Fruit fly (Drosophila melanogaster) whole organism, embryonic: ENCODE data around the gene hfp.
A peak's percentile ranks its signal among the peaks of the same experiment; 100 is the strongest.

Experiments used
- Abd-B ChIP-seq: fragments of 200-800 bp; sonication (Bioruptor generic); optimal IDR thresholded peaks from 2 replicates; lab custom pipeline; 2018; ENCODE audit warnings: missing biosample characterization, mild to moderate bottlenecking, missing genetic modification characterization, moderate library complexity
- Aef1 ChIP-seq: fragments of 200-800 bp; sonication (Bioruptor generic); IDR thresholded peaks from 3 replicates; pipeline ENCODE4 v1.3.6; 2022; ENCODE audit warnings: missing biosample characterization, missing genetic modification characterization
- Antp ChIP-seq: fragments of 200-800 bp; sonication (Bioruptor generic); optimal IDR thresholded peaks from 3 replicates; lab custom pipeline; 2016; ENCODE audit warnings: missing biosample characterization, missing genetic modification characterization
- Awh ChIP-seq: fragments of 200-800 bp; sonication (Bioruptor generic); IDR thresholded peaks from 2 replicates; pipeline ENCODE4, ENCODE4 v1.3.6; 2022; ENCODE audit warnings: missing biosample characterization, missing genetic modification characterization
- B-H1 ChIP-seq: fragments of 200-800 bp; sonication (Bioruptor generic); IDR thresholded peaks from 3 replicates; pipeline ENCODE4 v1.3.6; 2022; ENCODE audit warnings: missing biosample characterization, missing genetic modification characterization
- Bteb2 ChIP-seq: fragments of 200-800 bp; sonication (Bioruptor generic); optimal IDR thresholded peaks from 2 replicates; lab custom pipeline; 2016; ENCODE audit warnings: missing biosample characterization, missing genetic modification characterization
- CG10209 ChIP-seq: fragments of 200-800 bp; sonication (Bioruptor generic); optimal IDR thresholded peaks from 3 replicates; lab custom pipeline; 2017; ENCODE audit warnings: missing biosample characterization, mild to moderate bottlenecking, missing genetic modification characterization, missing genetic modification reagents
- CG10366 ChIP-seq: fragments of 200-800 bp; sonication (Bioruptor generic); IDR thresholded peaks from 2 replicates; pipeline ENCODE4 v1.3.6; 2022; ENCODE audit warnings: missing biosample characterization, missing genetic modification characterization
- CG15011 ChIP-seq: fragments of 200-800 bp; sonication (Bioruptor generic); optimal IDR thresholded peaks from 3 replicates; lab custom pipeline; 2018; ENCODE audit warnings: missing biosample characterization, mild to moderate bottlenecking, missing genetic modification characterization
- CG1529 ChIP-seq: fragments of 200-800 bp; sonication (Bioruptor generic); optimal IDR thresholded peaks from 3 replicates; lab custom pipeline; 2018; ENCODE audit warnings: missing biosample characterization, missing genetic modification characterization
- CG16813 ChIP-seq: fragments of 200-800 bp; sonication (Bioruptor generic); IDR thresholded peaks from 3 replicates; pipeline ENCODE4 v1.3.6; 2022; ENCODE audit warnings: missing biosample characterization, missing genetic modification characterization; ENCODE audit not compliant: partially characterized antibody
- CG16863 ChIP-seq: fragments of 200-800 bp; sonication (Bioruptor generic); optimal IDR thresholded peaks from 3 replicates; lab custom pipeline; 2016; ENCODE audit warnings: missing biosample characterization, missing genetic modification characterization
- CG17802 ChIP-seq: fragments of 200-800 bp; sonication (Bioruptor generic); optimal IDR thresholded peaks from 2 replicates; lab custom pipeline; 2018; ENCODE audit warnings: missing biosample characterization, mild to moderate bottlenecking, missing genetic modification characterization, moderate library complexity
- CG18262 ChIP-seq: fragments of 200-800 bp; optimal IDR thresholded peaks from 3 replicates; lab custom pipeline; 2019; ENCODE audit warnings: missing biosample characterization, mild to moderate bottlenecking, missing genetic modification characterization, moderate library complexity
- CG2116 ChIP-seq: fragments of 200-800 bp; sonication (Bioruptor generic); optimal IDR thresholded peaks from 3 replicates; lab custom pipeline; 2018; ENCODE audit warnings: missing biosample characterization, mild to moderate bottlenecking, missing genetic modification characterization
- CG34376 ChIP-seq: fragments of 200-800 bp; sonication (Bioruptor generic); optimal IDR thresholded peaks from 2 replicates; lab custom pipeline; 2018; ENCODE audit warnings: missing biosample characterization, mild to moderate bottlenecking, missing genetic modification characterization
- CG43689 ChIP-seq: fragments of 200-800 bp; sonication (Bioruptor generic); IDR thresholded peaks from 2 replicates; pipeline ENCODE4 v1.3.6; 2022; ENCODE audit warnings: missing biosample characterization, missing genetic modification characterization
- CG4854 ChIP-seq: fragments of 200-800 bp; sonication (Bioruptor generic); optimal IDR thresholded peaks from 2 replicates; lab custom pipeline; 2016; ENCODE audit warnings: missing biosample characterization, missing genetic modification characterization, inconsistent platforms
- CG7357 ChIP-seq: fragments of 200-800 bp; sonication (Bioruptor generic); IDR thresholded peaks from 3 replicates; pipeline ENCODE4 v1.3.6; 2022; ENCODE audit warnings: missing biosample characterization, missing genetic modification characterization
- CG7963 ChIP-seq: fragments of 200-800 bp; sonication (Bioruptor generic); IDR thresholded peaks from 3 replicates; pipeline ENCODE4 v1.3.6; 2022; ENCODE audit warnings: missing biosample characterization, missing genetic modification characterization; ENCODE audit not compliant: partially characterized antibody
- CG8089 ChIP-seq: fragments of 200-800 bp; sonication (Bioruptor generic); optimal IDR thresholded peaks from 3 replicates; lab custom pipeline; 2016; ENCODE audit warnings: missing biosample characterization, missing genetic modification characterization
- CG9797 ChIP-seq: fragments of 200-800 bp; sonication (Bioruptor generic); optimal IDR thresholded peaks from 3 replicates; lab custom pipeline; 2018; ENCODE audit warnings: missing biosample characterization, mild to moderate bottlenecking, missing genetic modification characterization
- CG9876 ChIP-seq: fragments of 200-800 bp; sonication (Bioruptor generic); optimal IDR thresholded peaks from 2 replicates; lab custom pipeline; 2016; ENCODE audit warnings: missing biosample characterization, missing genetic modification characterization
- CTCF ChIP-seq: fragments of 200-800 bp; sonication (Bioruptor generic); optimal IDR thresholded peaks from 2 replicates; lab custom pipeline; 2017; ENCODE audit warnings: missing biosample characterization, mild to moderate bottlenecking, missing genetic modification characterization, moderate library complexity
- CkIIα-i1 ChIP-seq: fragments of 200-800 bp; sonication (Bioruptor generic); IDR thresholded peaks from 2 replicates; pipeline ENCODE4 v1.3.6; 2022; ENCODE audit warnings: missing biosample characterization, missing genetic modification characterization
- Dek ChIP-seq: fragments of 200-800 bp; sonication (Bioruptor generic); optimal IDR thresholded peaks from 3 replicates; lab custom pipeline; 2019; ENCODE audit warnings: missing biosample characterization, mild to moderate bottlenecking, missing genetic modification characterization, moderate library complexity
- Dip2 ChIP-seq: fragments of 200-800 bp; sonication (Bioruptor generic); IDR thresholded peaks from 2 replicates; pipeline ENCODE4 v1.3.6; 2022; ENCODE audit warnings: missing biosample characterization, missing genetic modification characterization
- Ets97D ChIP-seq: fragments of 200-800 bp; sonication (Bioruptor generic); optimal IDR thresholded peaks from 3 replicates; lab custom pipeline; 2016; ENCODE audit warnings: missing biosample characterization, missing genetic modification characterization
- GATAe ChIP-seq: fragments of 200-800 bp; sonication (Bioruptor generic); conservative IDR thresholded peaks from 2 replicates; pipeline ENCODE4 v1.3.6; 2022; ENCODE audit warnings: missing biosample characterization, missing genetic modification characterization
- HLH3B ChIP-seq: fragments of 200-800 bp; sonication (Bioruptor generic); IDR thresholded peaks from 2 replicates; pipeline ENCODE4 v1.3.6; 2022; ENCODE audit warnings: missing biosample characterization, missing genetic modification characterization
- MTF-1 ChIP-seq: fragments of 200-800 bp; sonication (Bioruptor generic); optimal IDR thresholded peaks from 2 replicates; lab custom pipeline; 2018; ENCODE audit warnings: missing biosample characterization, mild to moderate bottlenecking, missing genetic modification characterization, borderline replicate concordance
- Mad ChIP-seq: fragments of 200-800 bp; sonication (Bioruptor generic); optimal IDR thresholded peaks from 2 replicates; lab custom pipeline; 2016; ENCODE audit warnings: missing biosample characterization, missing genetic modification characterization
- NK7.1 ChIP-seq: fragments of 200-800 bp; sonication (Bioruptor generic); optimal IDR thresholded peaks from 3 replicates; lab custom pipeline; 2016; ENCODE audit warnings: missing biosample characterization, missing genetic modification characterization
- Poxn ChIP-seq: fragments of 200-800 bp; sonication (Bioruptor generic); IDR thresholded peaks from 2 replicates; pipeline ENCODE4 v1.3.6; 2022; ENCODE audit warnings: missing biosample characterization, missing genetic modification characterization
- amos ChIP-seq: fragments of 200-800 bp; sonication (Bioruptor generic); IDR thresholded peaks from 2 replicates; pipeline ENCODE4 v1.3.6; 2022; ENCODE audit warnings: missing biosample characterization, missing genetic modification characterization; ENCODE audit not compliant: partially characterized antibody
- bigmax ChIP-seq: fragments of 200-800 bp; sonication (Bioruptor generic); optimal IDR thresholded peaks from 2 replicates; lab custom pipeline; 2018; ENCODE audit warnings: missing biosample characterization, mild to moderate bottlenecking, missing genetic modification characterization
- disco-r ChIP-seq: fragments of 200-800 bp; sonication (Bioruptor generic); optimal IDR thresholded peaks from 2 replicates; lab custom pipeline; 2016; ENCODE audit warnings: missing biosample characterization, missing genetic modification characterization
- gem ChIP-seq: fragments of 200-800 bp; sonication (Bioruptor generic); optimal IDR thresholded peaks from 2 replicates; lab custom pipeline; 2019; ENCODE audit warnings: missing biosample characterization, mild to moderate bottlenecking, missing genetic modification characterization, moderate library complexity
- hb ChIP-seq: fragments of 200-800 bp; sonication (Bioruptor generic); IDR thresholded peaks from 3 replicates; pipeline ENCODE4 v1.3.6; 2022; ENCODE audit warnings: missing biosample characterization, missing genetic modification characterization; ENCODE audit not compliant: partially characterized antibody
- jing ChIP-seq: fragments of 200-800 bp; sonication (Bioruptor generic); optimal IDR thresholded peaks from 2 replicates; lab custom pipeline; 2018; ENCODE audit warnings: missing biosample characterization, mild to moderate bottlenecking, missing genetic modification characterization
- kah ChIP-seq: fragments of 200-800 bp; sonication (Bioruptor generic); optimal IDR thresholded peaks from 2 replicates; lab custom pipeline; 2018; ENCODE audit warnings: missing biosample characterization, mild to moderate bottlenecking, missing genetic modification characterization
- phol ChIP-seq: fragments of 200-800 bp; sonication (Bioruptor generic); optimal IDR thresholded peaks from 3 replicates; lab custom pipeline; 2018; ENCODE audit warnings: missing biosample characterization, mild to moderate bottlenecking, missing genetic modification characterization, moderate library complexity
- sc ChIP-seq, 3 experiments: fragments of >200 bp in 2 of 3; fragments of 200-800 bp in 1 of 3; sonication (Bioruptor generic) in 1 of 3; optimal IDR thresholded peaks; 2 replicates in 2 of 3; 3 replicates in 1 of 3; lab custom pipeline; 2017; ENCODE audit warnings: mild to moderate bottlenecking in 1 of 3, missing biosample characterization in 1 of 3, missing genetic modification characterization in 1 of 3, missing genetic modification reagents in 1 of 3
- sna ChIP-seq: fragments of 200-800 bp; sonication (Bioruptor generic); IDR thresholded peaks from 2 replicates; pipeline ENCODE4 v1.3.6; 2022; ENCODE audit warnings: missing biosample characterization, missing genetic modification characterization; ENCODE audit not compliant: partially characterized antibody
- zen ChIP-seq: fragments of 200-800 bp; sonication (Bioruptor generic); optimal IDR thresholded peaks from 3 replicates; lab custom pipeline; 2018; ENCODE audit warnings: missing biosample characterization, mild to moderate bottlenecking, missing genetic modification characterization, moderate library complexity

Gene hfp

dm6 chr3L:1516631-1517273 lies 14.4 kb upstream of the hfp start, which contains the start of gene cue (continued):
- TF ChIP-seq NK7.1 (GFP tag; lab: Kevin White, UChicago) (no peak), bigmax (peak; percentile 21), hb (GFP tag; lab: Robert Waterston, UW) (no peak), CG10366 (GFP tag; lab: Robert Waterston, UW) (no peak), MTF-1 (GFP tag; lab: Kevin White, UChicago) (peak; percentile 38), CG43689 (GFP tag; lab: Robert Waterston, UW) (no peak), CTCF (GFP tag; lab: Kevin White, UChicago) (no peak), CG7963 (no peak), Poxn (GFP tag; lab: Robert Waterston, UW) (no peak), CG7357 (GFP tag; lab: Robert Waterston, UW) (no peak), disco-r (GFP tag; lab: Kevin White, UChicago) (no peak), CG8089 (no peak), Awh (GFP tag; lab: Robert Waterston, UW) (no peak), zen (tag; lab: Kevin White, UChicago) (no peak), CG18262 (tag; lab: Kevin White, UChicago) (no peak), CG4854 (GFP tag; lab: Kevin White, UChicago) (no peak), CG9876 (GFP tag; lab: Kevin White, UChicago) (no peak), CG16863 (no peak), phol (tag; lab: Kevin White, UChicago) (no peak), CG1529 (GFP tag; lab: Kevin White, UChicago) (no peak), Abd-B (no peak), Aef1 (GFP tag; lab: Robert Waterston, UW) (no peak), CG10209 (GFP tag; lab: Kevin White, UChicago) (no peak), Mad (GFP tag; lab: Kevin White, UChicago) (no peak), HLH3B (no peak), B-H1 (GFP tag; lab: Robert Waterston, UW) (no peak), kah (GFP tag; lab: Kevin White, UChicago) (peak; percentile 56), Dip2 (GFP tag; lab: Robert Waterston, UW) (no peak), sc (optimal IDR thresholded peaks at IDR 0.05; lab: Kevin White, UChicago) (no peak), sc (GFP tag; optimal IDR thresholded peaks at IDR 0.05; lab: Kevin White, UChicago) (no peak), CG17802 (tag; lab: Kevin White, UChicago) (no peak), amos (GFP tag; lab: Robert Waterston, UW) (no peak), CG9797 (GFP tag; lab: Kevin White, UChicago) (no peak), CG15011 (GFP tag; lab: Kevin White, UChicago) (no peak), Bteb2 (GFP tag; lab: Kevin White, UChicago) (no peak), Antp (GFP tag; lab: Kevin White, UChicago) (no peak), CG2116 (GFP tag; lab: Kevin White, UChicago) (no peak), GATAe (no peak), gem (no peak), Ets97D (no peak), CkIIα-i1 (GFP tag; lab: Robert Waterston, UW) (no peak), sna (GFP tag; lab: Robert Waterston, UW) (no peak), jing (GFP tag; lab: Kevin White, UChicago) (no peak), Dek (no peak), CG34376 (no peak), CG16813 (GFP tag; lab: Robert Waterston, UW) (no peak)
